Fruit fly (Drosophila melanogaster) whole organism, embryonic: ENCODE results near the gene OtopLc.
A peak's percentile ranks its signal among the peaks of the same experiment; 100 is the strongest.

Experiments
- Atf-2 ChIP-seq: fragments of 200-800 bp; sonication (Bioruptor generic); optimal IDR thresholded peaks from 2 replicates; lab custom pipeline; 2016; ENCODE audit warnings: missing biosample characterization, missing genetic modification characterization
- Bdp1 ChIP-seq: fragments of 200-800 bp; sonication (Bioruptor generic); optimal IDR thresholded peaks from 3 replicates; lab custom pipeline; 2016; ENCODE audit warnings: missing biosample characterization, missing genetic modification characterization
- Blimp-1 ChIP-seq: fragments of 200-800 bp; sonication (Bioruptor generic); optimal IDR thresholded peaks from 3 replicates; lab custom pipeline; 2018; ENCODE audit warnings: missing biosample characterization, missing genetic modification characterization, mild to moderate bottlenecking, moderate library complexity, missing genetic modification reagents
- CG10565 ChIP-seq: fragments of 200-800 bp; sonication (Bioruptor generic); optimal IDR thresholded peaks from 3 replicates; lab custom pipeline; 2016; ENCODE audit warnings: missing biosample characterization, mild to moderate bottlenecking, missing genetic modification characterization
- CG10979 ChIP-seq: fragments of 200-800 bp; sonication (Bioruptor generic); optimal IDR thresholded peaks from 2 replicates; lab custom pipeline; 2018; ENCODE audit warnings: missing biosample characterization, mild to moderate bottlenecking, missing genetic modification characterization, moderate library complexity
- CG11456 ChIP-seq: fragments of 200-800 bp; sonication (Bioruptor generic); IDR thresholded peaks from 3 replicates; pipeline ENCODE4 v1.3.6; 2022; ENCODE audit warnings: missing biosample characterization, missing genetic modification characterization
- CG1603 ChIP-seq: fragments of 200-800 bp; sonication (Bioruptor generic); optimal IDR thresholded peaks from 2 replicates; lab custom pipeline; 2019; ENCODE audit warnings: missing biosample characterization, mild to moderate bottlenecking, missing genetic modification characterization, moderate library complexity
- CG17328 ChIP-seq: fragments of 200-800 bp; sonication (Bioruptor generic); IDR thresholded peaks from 2 replicates; pipeline ENCODE4 v1.3.6; 2022; ENCODE audit warnings: missing biosample characterization, missing genetic modification characterization
- CG18599 ChIP-seq: fragments of 200-800 bp; sonication (Bioruptor generic); optimal IDR thresholded peaks from 3 replicates; lab custom pipeline; 2017; ENCODE audit warnings: missing biosample characterization, missing genetic modification characterization, mild to moderate bottlenecking, moderate library complexity, missing genetic modification reagents
- CG2712 ChIP-seq: fragments of 200-800 bp; optimal IDR thresholded peaks from 3 replicates; lab custom pipeline; 2019; ENCODE audit warnings: missing biosample characterization, mild to moderate bottlenecking, missing genetic modification characterization, moderate library complexity
- CG2889 ChIP-seq: fragments of 200-800 bp; sonication (Bioruptor generic); IDR thresholded peaks from 3 replicates; pipeline ENCODE4 v1.3.6; 2022; ENCODE audit warnings: missing biosample characterization, missing genetic modification characterization
- CG32532 ChIP-seq: fragments of 200-800 bp; sonication (Bioruptor generic); IDR thresholded peaks from 2 replicates; pipeline ENCODE4 v1.3.6; 2022; ENCODE audit warnings: missing biosample characterization, missing genetic modification characterization
- CG3726 ChIP-seq: fragments of 200-800 bp; sonication (Bioruptor generic); IDR thresholded peaks from 3 replicates; pipeline ENCODE4, ENCODE4 v1.3.6; 2022; ENCODE audit warnings: missing biosample characterization, missing genetic modification characterization
- CG4820 ChIP-seq: fragments of 200-800 bp; sonication (Bioruptor generic); optimal IDR thresholded peaks from 3 replicates; lab custom pipeline; 2016; ENCODE audit warnings: missing biosample characterization, missing genetic modification characterization
- CG7372 ChIP-seq: fragments of 200-800 bp; sonication (Bioruptor generic); IDR thresholded peaks from 2 replicates; pipeline ENCODE4 v1.3.6; 2022; ENCODE audit warnings: missing biosample characterization, missing genetic modification characterization
- CG8765 ChIP-seq: fragments of 200-800 bp; sonication (Bioruptor generic); IDR thresholded peaks from 2 replicates; pipeline ENCODE4 v1.3.6; 2022; ENCODE audit warnings: missing biosample characterization, missing genetic modification characterization
- CG9437 ChIP-seq: fragments of 200-800 bp; sonication (Bioruptor generic); optimal IDR thresholded peaks from 2 replicates; lab custom pipeline; 2018; ENCODE audit warnings: missing biosample characterization, mild to moderate bottlenecking, missing genetic modification characterization
- CG9609 ChIP-seq: fragments of 200-800 bp; sonication (Bioruptor generic); optimal IDR thresholded peaks from 3 replicates; lab custom pipeline; 2016; ENCODE audit warnings: missing biosample characterization, missing genetic modification characterization
- Ets65A ChIP-seq: fragments of 200-800 bp; sonication (Bioruptor generic); peaks from one replicate; lab custom pipeline; 2016; ENCODE audit warnings: missing biosample characterization, missing genetic modification characterization
- GATAe ChIP-seq: fragments of 200-800 bp; sonication (Bioruptor generic); conservative IDR thresholded peaks from 2 replicates; pipeline ENCODE4 v1.3.6; 2022; ENCODE audit warnings: missing biosample characterization, missing genetic modification characterization
- HmgZ ChIP-seq: fragments of 200-800 bp; sonication (Bioruptor generic); optimal IDR thresholded peaks from 2 replicates; lab custom pipeline; 2018; ENCODE audit warnings: missing biosample characterization, mild to moderate bottlenecking, missing genetic modification characterization
- MBD-R2 ChIP-seq: fragments of 200-800 bp; sonication (Bioruptor generic); IDR thresholded peaks from 2 replicates; pipeline ENCODE4 v1.3.6; 2022; ENCODE audit warnings: missing biosample characterization, missing genetic modification characterization
- Med ChIP-seq: fragments of 200-800 bp; sonication (Bioruptor generic); peaks from one replicate; lab custom pipeline; 2016; ENCODE audit warnings: missing biosample characterization, missing genetic modification characterization, mild to moderate bottlenecking, inconsistent platforms, moderate library complexity
- Nf-YB ChIP-seq: fragments of 200-800 bp; sonication (Bioruptor generic); optimal IDR thresholded peaks from 3 replicates; lab custom pipeline; 2019; ENCODE audit warnings: missing biosample characterization, mild to moderate bottlenecking, missing genetic modification characterization, moderate library complexity
- Nf-YC ChIP-seq: fragments of 200-800 bp; optimal IDR thresholded peaks from 3 replicates; lab custom pipeline; 2019; ENCODE audit warnings: missing biosample characterization, mild to moderate bottlenecking, missing genetic modification characterization, moderate library complexity
- abd-A ChIP-seq: fragments of 200-800 bp; sonication (Bioruptor generic); optimal IDR thresholded peaks from 3 replicates; lab custom pipeline; 2019; ENCODE audit warnings: missing biosample characterization, mild to moderate bottlenecking, missing genetic modification characterization, moderate library complexity
- bsh ChIP-seq, 2 experiments: fragments of 200-800 bp; sonication (Bioruptor generic); optimal IDR thresholded peaks; 2 replicates each; lab custom pipeline; 2017 to 2018; ENCODE audit warnings: mild to moderate bottlenecking in 2 of 2, missing biosample characterization in 2 of 2, missing genetic modification characterization in 2 of 2, moderate library complexity in 1 of 2
- chn ChIP-seq: fragments of 200-800 bp; sonication (Bioruptor generic); optimal IDR thresholded peaks from 2 replicates; lab custom pipeline; 2016; ENCODE audit warnings: missing biosample characterization, missing genetic modification characterization
- dmrt11E ChIP-seq: fragments of 200-800 bp; sonication (Bioruptor generic); optimal IDR thresholded peaks from 3 replicates; lab custom pipeline; 2018; ENCODE audit warnings: missing biosample characterization, mild to moderate bottlenecking, missing genetic modification characterization, moderate library complexity
- dpn ChIP-seq, 2 experiments: fragments of 200-800 bp; sonication (Bioruptor generic); optimal IDR thresholded peaks; 3 replicates each; lab custom pipeline; 2016; ENCODE audit warnings: missing biosample characterization in 2 of 2, missing genetic modification characterization in 2 of 2
- fd64A ChIP-seq: fragments of 200-800 bp; sonication (Bioruptor generic); optimal IDR thresholded peaks from 3 replicates; lab custom pipeline; 2018; ENCODE audit warnings: missing biosample characterization, mild to moderate bottlenecking, missing genetic modification characterization
- gem ChIP-seq: fragments of 200-800 bp; sonication (Bioruptor generic); optimal IDR thresholded peaks from 2 replicates; lab custom pipeline; 2019; ENCODE audit warnings: missing biosample characterization, mild to moderate bottlenecking, missing genetic modification characterization, moderate library complexity
- lmd ChIP-seq: fragments of 200-800 bp; sonication (Bioruptor generic); IDR thresholded peaks from 2 replicates; pipeline ENCODE4 v1.3.6; 2022; ENCODE audit warnings: missing biosample characterization, missing genetic modification characterization
- p53 ChIP-seq: fragments of 200-800 bp; sonication (Bioruptor generic); optimal IDR thresholded peaks from 2 replicates; lab custom pipeline; 2016; ENCODE audit warnings: missing biosample characterization, missing genetic modification characterization
- peb ChIP-seq: fragments of 200-800 bp; sonication (Bioruptor generic); IDR thresholded peaks from 2 replicates; pipeline ENCODE4 v1.3.6; 2022; ENCODE audit warnings: missing biosample characterization, missing genetic modification characterization
- prd ChIP-seq, 3 experiments: fragments of >200 bp in 2 of 3; fragments of 200-800 bp in 1 of 3; sonication (Bioruptor generic) in 1 of 3; optimal IDR thresholded peaks in 2 of 3; IDR thresholded peaks in 1 of 3; 2 replicates in 2 of 3; 3 replicates in 1 of 3; pipeline versions ENCODE4 v1.3.6 to Lab custom; 2017 to 2022; ENCODE audit warnings: missing biosample characterization in 1 of 3, missing genetic modification characterization in 1 of 3
- seq ChIP-seq: fragments of 200-800 bp; sonication (Bioruptor generic); IDR thresholded peaks from 2 replicates; pipeline ENCODE4 v1.3.6; 2022; ENCODE audit warnings: missing biosample characterization, missing genetic modification characterization
- trh ChIP-seq: fragments of 200-800 bp; sonication (Bioruptor generic); optimal IDR thresholded peaks from 2 replicates; lab custom pipeline; 2016; ENCODE audit warnings: missing biosample characterization, missing genetic modification characterization
- zfh1 ChIP-seq: fragments of 200-800 bp; sonication (Bioruptor generic); IDR thresholded peaks from 3 replicates; pipeline ENCODE4 v1.3.6; 2022; ENCODE audit warnings: missing biosample characterization, missing genetic modification characterization

The OtopLc gene

DNA sequence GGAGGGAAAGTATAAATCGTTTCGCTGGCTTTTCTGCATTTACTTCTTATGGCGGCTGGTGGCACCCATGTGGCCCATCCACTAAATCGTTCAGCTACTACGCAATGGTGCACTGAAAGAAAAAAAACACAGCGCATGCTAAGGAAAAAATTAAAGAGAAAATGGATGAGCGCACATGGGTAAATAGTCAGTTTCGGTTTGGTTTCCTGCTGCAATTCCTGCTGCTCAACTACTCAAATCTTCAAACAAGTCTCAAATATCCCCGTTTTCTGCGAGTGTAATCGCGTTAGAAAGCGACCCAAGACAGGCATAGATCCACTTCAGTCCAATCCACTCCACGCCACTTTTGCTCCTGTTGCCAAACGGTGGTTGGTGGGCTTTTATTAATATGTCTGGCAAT, 59.7 kb downstream of the OtopLc start:
- TF ChIP-seq CG3726 (GFP tag; lab: Robert Waterston, UW) (no peak), CG17328 (GFP tag; lab: Robert Waterston, UW) (peak; percentile 32; the same call in 1 of the 2 replicates), CG32532 (no peak), dmrt11E (tag; lab: Kevin White, UChicago) (peak; percentile 34), HmgZ (tag; lab: Kevin White, UChicago) (no peak), Blimp-1 (GFP tag; lab: Kevin White, UChicago) (no peak), CG9437 (GFP tag; lab: Kevin White, UChicago) (no peak), CG10979 (peak; percentile 2), CG10565 (GFP tag; lab: Kevin White, UChicago) (no peak), CG11456 (GFP tag; lab: Robert Waterston, UW) (0 out of 3 replicates have a peak, but pooled peaks have one; percentile 52), Med (GFP tag; lab: Kevin White, UChicago) (peak; percentile 52), CG2889 (GFP tag; lab: Robert Waterston, UW) (0 out of 3 replicates have a peak, but pooled peaks have one; percentile 14), CG7372 (GFP tag; lab: Robert Waterston, UW) (0 out of 2 replicates have a peak, but pooled peaks have one; percentile 10), Ets65A (GFP tag; lab: Kevin White, UChicago) (peak; percentile 27), MBD-R2 (GFP tag; lab: Robert Waterston, UW) (no peak), lmd (GFP tag; lab: Robert Waterston, UW) (0 out of 2 replicates have a peak, but pooled peaks have one; percentile 26), CG9609 (GFP tag; lab: Kevin White, UChicago) (no peak), bsh (GFP tag; optimal IDR thresholded peaks at IDR 0.05; lab: Kevin White, UChicago) (peak in 1 of 2 experiments; percentile 6), peb (GFP tag; lab: Robert Waterston, UW) (no peak), CG2712 (tag; lab: Kevin White, UChicago) (peak; percentile 9), CG18599 (GFP tag; lab: Kevin White, UChicago) (peak; percentile 4), GATAe (no peak), CG4820 (GFP tag; lab: Kevin White, UChicago) (no peak), zfh1 (0 out of 3 replicates have a peak, but pooled peaks have one; percentile 29), CG8765 (GFP tag; lab: Robert Waterston, UW) (no peak), prd (optimal IDR thresholded peaks at IDR 0.05; lab: Kevin White, UChicago) (no peak), prd (GFP tag; IDR thresholded peaks at IDR 0.05; lab: Robert Waterston, UW) (peak; percentile 59; the same call in 2 of the 3 replicates), chn (no peak), CG1603 (tag; lab: Kevin White, UChicago) (peak; percentile 20), trh (no peak), gem (tag; lab: Kevin White, UChicago) (peak; percentile 15), fd64A (GFP tag; lab: Kevin White, UChicago) (no peak), p53 (GFP tag; lab: Kevin White, UChicago) (no peak)

DNA sequence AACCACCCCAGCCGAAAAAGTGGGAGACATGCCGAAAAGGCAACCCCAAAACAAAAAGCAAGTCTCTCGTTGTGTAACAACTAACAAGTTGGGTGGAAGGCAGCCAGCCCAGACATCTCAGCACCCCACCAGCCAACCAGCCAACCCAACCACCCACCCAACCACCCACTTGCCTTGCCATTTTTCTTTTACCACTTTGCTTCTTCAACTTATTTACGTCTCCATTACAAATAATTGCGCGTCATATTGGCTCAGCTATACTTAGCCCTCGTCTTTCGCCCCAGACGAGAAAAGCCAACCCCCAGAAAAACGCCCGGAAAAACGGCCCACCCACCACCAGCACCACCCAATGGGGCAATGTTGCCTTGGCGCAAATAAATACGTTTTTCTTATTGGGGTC, 60.4 kb downstream of the OtopLc start:
- TF ChIP-seq dpn (GFP tag; optimal IDR thresholded peaks at IDR 0.05; lab: Kevin White, UChicago) (no peak), Atf-2 (GFP tag; lab: Kevin White, UChicago) (no peak), abd-A (tag; lab: Kevin White, UChicago) (peak; percentile 53), Bdp1 (GFP tag; lab: Kevin White, UChicago) (no peak), seq (GFP tag; lab: Robert Waterston, UW) (0 out of 2 replicates have a peak, but pooled peaks have one; percentile 10), Nf-YC (tag; lab: Kevin White, UChicago) (peak; percentile 82), MBD-R2 (GFP tag; lab: Robert Waterston, UW) (no peak), Nf-YB (GFP tag; lab: Kevin White, UChicago) (peak; percentile 85)
- TF ChIP-seq, all 482 proteins: peak for 4
